Worm (Caenorhabditis elegans) whole organism, L1 larva: ENCODE data around the gene fbxa-219.
A peak's percentile ranks its signal among the peaks of the same experiment; 100 is the strongest.

Source experiments
- C16A3.4 ChIP-seq: fragments of 150-350 bp; optimal IDR thresholded peaks from 2 replicates; lab custom pipeline; 2014; ENCODE audit warnings: missing biosample characterization, missing genetic modification characterization
- Y116A8C.19 ChIP-seq: sonication (generic microtip); optimal IDR thresholded peaks from 2 replicates; lab custom pipeline; 2016; ENCODE audit warnings: missing compliant biosample characterization, missing genetic modification characterization, borderline replicate concordance
- blmp-1 ChIP-seq: fragments of 150-350 bp; optimal IDR thresholded peaks from 2 replicates; lab custom pipeline; 2014; ENCODE audit warnings: missing biosample characterization, missing genetic modification characterization
- ceh-90 ChIP-seq: sonication (generic microtip); optimal IDR thresholded peaks from 2 replicates; lab custom pipeline; 2016; ENCODE audit warnings: missing genetic modification characterization, missing compliant biosample characterization
- dpl-1 ChIP-seq, 3 experiments: fragments of 150-350 bp in 2 of 3; sonication (generic microtip) in 1 of 3; optimal IDR thresholded peaks; 2 replicates each; lab custom pipeline; 2014 to 2017; ENCODE audit warnings: missing biosample characterization in 3 of 3, missing genetic modification characterization in 3 of 3, missing genetic modification reagents in 3 of 3
- dsc-1 ChIP-seq: sonication (generic microtip); optimal IDR thresholded peaks from 2 replicates; lab custom pipeline; 2016; ENCODE audit warnings: mild to moderate bottlenecking, missing genetic modification characterization, missing compliant biosample characterization
- efl-1 ChIP-seq, 4 experiments: fragments of 150-350 bp; optimal IDR thresholded peaks in 3 of 4; peaks in 1 of 4; 1 replicate in 1 of 4; 2 replicates in 3 of 4; lab custom pipeline; 2014; ENCODE audit warnings: missing biosample characterization in 2 of 4, missing genetic modification characterization in 2 of 4, missing genetic modification reagents in 2 of 4
- efl-3 ChIP-seq: fragments of 200-800 bp; sonication (Bioruptor generic); optimal IDR thresholded peaks from 2 replicates; lab custom pipeline; 2018; ENCODE audit warnings: mild to moderate bottlenecking, missing genetic modification characterization, missing compliant biosample characterization
- fkh-8 ChIP-seq: sonication (generic microtip); optimal IDR thresholded peaks from 2 replicates; lab custom pipeline; 2016; ENCODE audit warnings: mild to moderate bottlenecking, missing genetic modification characterization, missing compliant biosample characterization
- fos-1 ChIP-seq: fragments of 150-350 bp; optimal IDR thresholded peaks from 2 replicates; lab custom pipeline; 2014; ENCODE audit warnings: missing biosample characterization, missing genetic modification characterization
- hlh-17 ChIP-seq: fragments of 200-800 bp; sonication (Bioruptor generic); optimal IDR thresholded peaks from 2 replicates; lab custom pipeline; 2018; ENCODE audit warnings: missing genetic modification characterization, mild to moderate bottlenecking, missing compliant biosample characterization, moderate library complexity, borderline replicate concordance
- hpl-2 ChIP-seq: fragments of 150-350 bp; optimal IDR thresholded peaks from 2 replicates; lab custom pipeline; 2014; ENCODE audit warnings: missing biosample characterization, missing genetic modification reagents, missing genetic modification characterization
- lin-13 ChIP-seq: fragments of 150-350 bp; optimal IDR thresholded peaks from 2 replicates; lab custom pipeline; 2014; ENCODE audit warnings: missing biosample characterization, missing genetic modification reagents, missing genetic modification characterization
- lin-14 ChIP-seq: fragments of 200-800 bp; sonication (Bioruptor generic); optimal IDR thresholded peaks from 2 replicates; lab custom pipeline; 2018; ENCODE audit warnings: mild to moderate bottlenecking, missing genetic modification characterization, moderate library complexity, missing compliant biosample characterization
- lin-15B ChIP-seq: fragments of 150-350 bp; sonication (generic microtip); optimal IDR thresholded peaks from 3 replicates; lab custom pipeline; 2014; ENCODE audit warnings: missing biosample characterization, missing genetic modification characterization
- lin-35 ChIP-seq, 2 experiments: fragments of 150-350 bp; optimal IDR thresholded peaks; 2 replicates each; lab custom pipeline; 2014; ENCODE audit warnings: missing biosample characterization in 2 of 2, missing genetic modification characterization in 2 of 2, missing genetic modification reagents in 2 of 2
- lir-3 ChIP-seq: sonication (generic microtip); optimal IDR thresholded peaks from 2 replicates; lab custom pipeline; 2016; ENCODE audit warnings: mild to moderate bottlenecking, missing genetic modification characterization, moderate library complexity, missing compliant biosample characterization; ENCODE audit not compliant: poor library complexity
- lsy-2 ChIP-seq, 2 experiments: fragments of 150-350 bp; optimal IDR thresholded peaks; 2 replicates each; lab custom pipeline; 2014; ENCODE audit warnings: missing biosample characterization in 2 of 2, missing genetic modification characterization in 2 of 2
- mdl-1 ChIP-seq, 2 experiments: fragments of 150-350 bp; optimal IDR thresholded peaks; 2 replicates each; lab custom pipeline; 2014 to 2017; ENCODE audit warnings: missing biosample characterization in 2 of 2, missing genetic modification characterization in 2 of 2, inconsistent platforms in 1 of 2
- nhr-19 ChIP-seq: fragments of 200-800 bp; sonication (Bioruptor generic); conservative IDR thresholded peaks from 2 replicates; pipeline ENCODE4 v1.3.6; 2022; ENCODE audit warnings: missing genetic modification characterization, missing compliant biosample characterization
- nhr-20 ChIP-seq: sonication (generic microtip); optimal IDR thresholded peaks from 2 replicates; lab custom pipeline; 2016; ENCODE audit warnings: mild to moderate bottlenecking, missing genetic modification characterization, missing compliant biosample characterization
- nhr-71 ChIP-seq: sonication (generic microtip); optimal IDR thresholded peaks from 2 replicates; lab custom pipeline; 2016; ENCODE audit warnings: mild to moderate bottlenecking, missing genetic modification characterization, moderate library complexity, missing compliant biosample characterization
- nhr-84 ChIP-seq: sonication (generic microtip); optimal IDR thresholded peaks from 2 replicates; lab custom pipeline; 2017; ENCODE audit warnings: missing biosample characterization, missing genetic modification characterization
- rnt-1 ChIP-seq: sonication (generic microtip); optimal IDR thresholded peaks from 2 replicates; lab custom pipeline; 2016; ENCODE audit warnings: mild to moderate bottlenecking, missing genetic modification characterization, moderate library complexity, missing compliant biosample characterization
- snpc-4 ChIP-seq: fragments of 150-350 bp; optimal IDR thresholded peaks from 2 replicates; lab custom pipeline; 2014; ENCODE audit warnings: missing biosample characterization, missing genetic modification characterization
- unc-98 ChIP-seq: fragments of 200-800 bp; sonication (Bioruptor generic); IDR thresholded peaks from 2 replicates; pipeline ENCODE4 v1.3.6; 2022; ENCODE audit warnings: missing genetic modification characterization, missing compliant biosample characterization
- zag-1 ChIP-seq: fragments of 150-350 bp; optimal IDR thresholded peaks from 2 replicates; lab custom pipeline; 2014; ENCODE audit warnings: missing biosample characterization, missing genetic modification characterization

Gene fbxa-219

ce11 chrIII:2280569-2280968 lies 10.6 kb upstream of the fbxa-219 start, which contains the start of gene Y54F10BM.22 (continued):
- TF ChIP-seq hlh-17 (no peak), efl-1 (optimal IDR thresholded peaks at IDR 0.05; lab: Kevin White, UChicago) (no peak), efl-1 (GFP tag; optimal IDR thresholded peaks at IDR 0.05 in 1 of 2; lab: Kevin White, UChicago) (peak in 1 of 2 experiments; percentile 64), lin-35 (GFP tag; optimal IDR thresholded peaks at IDR 0.05; lab: Kevin White, UChicago) (peak in 1 of 2 experiments; percentile 10), lin-15B (tag; lab: Kevin White, UChicago) (no peak), nhr-20 (tag; lab: Kevin White, UChicago) (peak; percentile 30), snpc-4 (tag; lab: Kevin White, UChicago) (no peak), efl-3 (no peak), lir-3 (no peak)

DNA sequence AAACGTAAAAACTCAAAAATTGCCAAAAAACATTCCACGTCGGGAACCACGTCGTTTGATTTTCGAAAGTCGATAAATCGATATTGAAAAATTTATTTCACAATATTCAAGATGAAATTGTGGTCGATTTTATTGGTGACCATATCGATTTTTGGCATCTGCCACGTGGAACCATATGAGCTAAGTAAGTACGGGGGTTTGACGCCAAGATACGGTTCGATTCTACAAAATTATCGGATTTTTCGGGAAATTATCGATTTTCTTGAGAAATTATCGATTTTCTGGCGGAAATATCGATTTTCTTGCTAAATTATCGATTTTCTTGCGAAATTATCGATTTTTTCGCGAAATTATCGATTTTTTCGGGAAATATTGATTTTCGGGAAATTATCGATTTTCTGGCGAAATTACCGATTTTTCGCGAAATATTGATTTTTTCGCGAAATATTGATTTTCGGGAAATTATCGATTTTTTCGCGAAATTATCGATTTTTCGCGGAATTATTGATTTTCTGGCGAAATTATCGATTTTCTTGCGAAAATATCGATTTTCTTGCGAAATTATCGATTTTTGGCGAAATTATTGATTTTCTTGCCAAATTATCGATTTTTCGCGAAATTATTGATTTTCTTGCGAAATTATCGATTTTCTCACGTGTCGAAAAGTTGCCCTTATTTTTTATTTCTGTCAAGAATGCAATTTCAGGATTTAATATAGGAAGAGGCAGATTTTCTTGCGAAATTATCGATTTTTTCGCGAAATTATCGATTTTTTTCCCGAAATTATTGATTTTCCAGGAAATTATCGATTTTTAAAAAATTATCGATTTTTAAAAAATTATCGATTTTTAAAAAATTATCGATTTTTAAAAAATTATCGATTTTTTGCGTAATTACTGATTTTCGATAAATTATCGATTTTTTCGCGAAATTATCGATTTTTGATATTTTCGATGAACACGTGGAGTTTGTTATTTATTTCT lies 8.9 kb upstream of the fbxa-219 start, which contains the start of gene Y54F10BM.3:
TSS of gene Y54F10BM.3 (plus strand) at position 51 of the 983 bp plus-strand sequence.
- TF ChIP-seq nhr-19 (no peak), efl-1 (optimal IDR thresholded peaks at IDR 0.05; lab: Kevin White, UChicago) (no peak), efl-1 (GFP tag; optimal IDR thresholded peaks at IDR 0.05 in 1 of 2; lab: Kevin White, UChicago) (peak in 1 of 2 experiments; percentile 46)

DNA sequence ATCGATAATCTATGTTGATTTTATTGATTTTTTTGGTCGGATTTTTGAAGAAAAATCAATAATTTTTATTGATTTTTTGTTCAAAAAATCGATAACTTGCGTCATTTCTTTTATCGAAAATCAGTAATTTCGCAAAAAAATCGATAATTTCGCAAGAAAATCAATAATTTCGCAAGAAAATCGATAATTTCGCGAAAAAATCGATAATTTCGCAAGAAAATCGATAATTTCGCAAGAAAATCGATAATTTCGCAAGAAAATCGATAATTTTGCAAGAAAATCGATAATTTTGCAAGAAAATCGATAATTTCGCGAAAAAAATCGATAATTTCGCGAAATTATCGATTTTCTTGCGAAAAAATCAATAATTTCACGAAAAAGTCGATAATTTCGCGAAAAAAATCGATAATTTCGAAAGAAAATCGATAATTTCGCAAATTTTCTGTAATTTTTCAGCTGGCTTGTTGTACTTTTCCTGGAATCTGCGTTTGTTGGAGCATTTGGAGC lies 7.8 kb upstream of the fbxa-219 start:
- TF ChIP-seq dsc-1 = no peak
- TF ChIP-seq nhr-71 = no peak
- no peak for TF ChIP-seq zag-1
- no peak for TF ChIP-seq dpl-1 (GFP tag; optimal IDR thresholded peaks at IDR 0.05; lab: Kevin White, UChicago)
- no peak for TF ChIP-seq mdl-1 (tag; optimal IDR thresholded peaks at IDR 0.05; lab: Kevin White, UChicago)
- no peak for TF ChIP-seq Y116A8C.19 (tag; lab: Kevin White, UChicago)
- TF ChIP-seq fkh-8 = no peak

DNA sequence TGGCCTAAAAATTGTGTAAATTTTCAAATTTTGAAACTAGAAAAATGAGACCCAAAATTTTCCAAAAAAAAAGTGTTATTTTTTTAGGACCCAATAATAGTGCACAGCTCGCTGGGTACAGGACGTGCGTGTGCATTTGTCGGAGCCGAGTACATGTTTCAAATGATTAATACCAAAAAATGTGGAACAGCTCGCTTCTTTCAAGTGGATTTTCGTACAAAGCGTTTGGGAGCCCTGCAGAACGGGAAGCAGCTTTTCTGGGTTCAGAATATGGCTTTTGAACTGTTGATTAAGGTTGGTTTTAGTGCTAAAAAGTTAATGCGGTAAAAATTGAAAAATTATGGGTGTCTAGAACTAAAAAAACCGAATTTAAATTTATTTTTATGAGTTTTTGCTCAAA lies 3.0 kb upstream of the fbxa-219 start:
- TF ChIP-seq ceh-90 (no peak), snpc-4 (tag; lab: Kevin White, UChicago) (no peak), lin-13 (GFP tag; lab: Kevin White, UChicago) (no peak), C16A3.4 (tag; lab: Kevin White, UChicago) (no peak), lin-14 (GFP tag; lab: Kevin White, UChicago) (no peak), lir-3 (no peak)

DNA sequence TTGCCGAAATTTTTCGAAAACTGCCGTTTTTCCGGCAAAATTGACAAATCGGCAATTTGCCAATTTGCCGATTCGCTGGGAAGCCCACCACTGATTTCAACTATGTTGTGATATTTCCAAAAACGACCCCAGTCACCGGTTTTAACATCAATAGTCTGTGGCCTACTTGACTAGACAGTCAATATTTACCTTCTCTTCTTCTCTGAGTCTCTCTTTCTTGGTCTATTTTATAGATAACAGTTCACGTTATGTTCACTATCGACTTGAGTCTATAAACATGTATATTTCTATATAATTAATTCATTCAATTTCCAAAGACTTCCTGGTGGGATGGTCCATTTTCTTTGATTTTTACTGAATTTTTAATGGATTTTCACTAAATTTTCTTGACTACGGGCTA lies 3.5 kb downstream of the fbxa-219 start:
- TF ChIP-seq nhr-84 = no peak
- no peak for TF ChIP-seq unc-98 (GFP tag; lab: Robert Waterston, UW)
- no peak for TF ChIP-seq efl-1 (optimal IDR thresholded peaks at IDR 0.05; lab: Kevin White, UChicago)
- peak in 1 of 2 experiments; percentile 80 for TF ChIP-seq efl-1 (GFP tag; optimal IDR thresholded peaks at IDR 0.05 in 1 of 2; lab: Kevin White, UChicago)
- TF ChIP-seq lin-35 (GFP tag; optimal IDR thresholded peaks at IDR 0.05; lab: Kevin White, UChicago) = peak in 1 of 2 experiments; percentile 8
- TF ChIP-seq, all 84 proteins: peak for 2

DNA sequence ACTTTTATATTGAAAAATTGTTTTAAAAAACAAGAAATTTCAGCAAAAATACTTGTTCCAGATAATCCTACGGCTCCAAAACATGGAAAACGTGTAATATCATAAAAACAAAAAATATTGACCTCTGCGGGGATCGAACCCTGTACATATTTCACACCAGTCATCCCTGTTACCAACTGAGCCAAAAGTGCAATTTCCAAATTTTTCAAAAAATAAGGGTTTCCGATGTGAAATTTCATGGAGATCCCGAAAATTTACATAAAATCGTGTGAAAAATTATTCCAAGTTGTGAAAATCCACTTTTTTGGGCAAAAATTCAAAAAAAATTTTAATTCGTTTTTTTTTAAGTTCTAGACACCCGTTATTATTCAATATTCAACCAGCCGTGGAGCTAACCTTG lies 12.9 kb downstream of the fbxa-219 start:
- TF ChIP-seq fos-1 (no peak), lsy-2 (tag; optimal IDR thresholded peaks at IDR 0.05; lab: Kevin White, UChicago) (no peak), rnt-1 (tag; lab: Kevin White, UChicago) (no peak), efl-1 (optimal IDR thresholded peaks at IDR 0.05; lab: Kevin White, UChicago) (no peak), efl-1 (GFP tag; optimal IDR thresholded peaks at IDR 0.05 in 1 of 2; lab: Kevin White, UChicago) (peak in 1 of 2 experiments; percentile 26), blmp-1 (tag; lab: Kevin White, UChicago) (no peak), hpl-2 (no peak), efl-3 (no peak)
